Fruit fly (Drosophila melanogaster): ENCODE data around the gene CG43092.

Gene CG43092

dm6 chr3R:22771670-22772069, 2.2 kb upstream of the CG43092 start, which contains the start of gene CG43095:
Gene CG43095 (minus strand): TSS chr3R:22771770.
- TF ChIP-seq pan (optimal IDR thresholded peaks at IDR 0.05) (no peak), psq (optimal IDR thresholded peaks at IDR 0.05) (no peak), Dll (optimal IDR thresholded peaks at IDR 0.05) (no peak), EcR (GFP tag; optimal IDR thresholded peaks at IDR 0.05) (no peak), CG8478 (optimal IDR thresholded peaks at IDR 0.05) (no peak)

dm6 chr3R:22770887-22771286, 1.4 kb upstream of the CG43092 start, which contains the start of gene CG43094:
Gene CG43094 (minus strand): TSS chr3R:22770987.
- TF ChIP-seq CG8478 (optimal IDR thresholded peaks at IDR 0.05) (no peak), psq (optimal IDR thresholded peaks at IDR 0.05) (no peak), Dll (optimal IDR thresholded peaks at IDR 0.05) (no peak), usp (GFP tag; optimal IDR thresholded peaks at IDR 0.05) (no peak), pan (optimal IDR thresholded peaks at IDR 0.05) (no peak), EcR (GFP tag; optimal IDR thresholded peaks at IDR 0.05) (no peak)

- TF ChIP-seq Dll (optimal IDR thresholded peaks at IDR 0.05), result no peak
- no peak for TF ChIP-seq pan (optimal IDR thresholded peaks at IDR 0.05)
- TF ChIP-seq EcR (GFP tag; optimal IDR thresholded peaks at IDR 0.05), result no peak
- TF ChIP-seq usp (GFP tag; optimal IDR thresholded peaks at IDR 0.05), result no peak
- TF ChIP-seq CG8478 (optimal IDR thresholded peaks at IDR 0.05), result no peak
- TF ChIP-seq psq (optimal IDR thresholded peaks at IDR 0.05), result no peak
Observed at dm6 chr3R:22770207-22770606, 740 bp upstream of the CG43092 start, which contains the start of gene CG43093. Gene CG43093 (minus strand): TSS chr3R:22770307.

dm6 chr3R:22768633-22769032, 834 bp downstream of the CG43092 start, which contains the start of gene CG43091:
Gene CG43091 (minus strand): TSS chr3R:22768733.
- TF ChIP-seq usp (GFP tag; optimal IDR thresholded peaks at IDR 0.05) (no peak), CG8478 (optimal IDR thresholded peaks at IDR 0.05) (no peak)

- TF ChIP-seq psq (optimal IDR thresholded peaks at IDR 0.05) (no peak), Dll (optimal IDR thresholded peaks at IDR 0.05) (no peak), CG8478 (optimal IDR thresholded peaks at IDR 0.05) (no peak), EcR (GFP tag; optimal IDR thresholded peaks at IDR 0.05) (no peak), pan (optimal IDR thresholded peaks at IDR 0.05) (no peak), usp (GFP tag; optimal IDR thresholded peaks at IDR 0.05) (no peak)
Observed at dm6 chr3R:22767599-22767998, 1.9 kb downstream of the CG43092 start, which contains the start of gene CG13841. Gene CG13841 (minus strand): TSS chr3R:22767699.

dm6 chr3R:22766072-22766471, 3.4 kb downstream of the CG43092 start, which contains the start of gene Nepl15:
Gene Nepl15 (minus strand): TSS chr3R:22766172.
- TF ChIP-seq usp (GFP tag; optimal IDR thresholded peaks at IDR 0.05), result no peak
- TF ChIP-seq EcR (GFP tag; optimal IDR thresholded peaks at IDR 0.05), result no peak
- no peak for TF ChIP-seq Dll (optimal IDR thresholded peaks at IDR 0.05)
- TF ChIP-seq psq (optimal IDR thresholded peaks at IDR 0.05), result no peak

- TF ChIP-seq EcR (GFP tag; optimal IDR thresholded peaks at IDR 0.05), result no peak
- no peak for TF ChIP-seq psq (optimal IDR thresholded peaks at IDR 0.05)
- no peak for TF ChIP-seq usp (GFP tag; optimal IDR thresholded peaks at IDR 0.05)
- TF ChIP-seq Dll (optimal IDR thresholded peaks at IDR 0.05), result no peak
- no peak for TF ChIP-seq pan (optimal IDR thresholded peaks at IDR 0.05)
- no peak for TF ChIP-seq CG8478 (optimal IDR thresholded peaks at IDR 0.05)
Observed at dm6 chr3R:22763587-22763986, 5.9 kb downstream of the CG43092 start, which contains the start of gene Nepl14. Gene Nepl14 (minus strand): TSS chr3R:22763711.

- no peak for TF ChIP-seq Dll (optimal IDR thresholded peaks at IDR 0.05)
Observed at dm6 chr3R:22760988-22761387, 8.5 kb downstream of the CG43092 start, which contains the start of gene Nepl13. Gene Nepl13 (minus strand): TSS chr3R:22761076.

dm6 chr3R:22757117-22757516, 12.3 kb downstream of the CG43092 start:
- TF ChIP-seq Dll (optimal IDR thresholded peaks at IDR 0.05) (no peak), CG8478 (optimal IDR thresholded peaks at IDR 0.05) (no peak), psq (optimal IDR thresholded peaks at IDR 0.05) (no peak), usp (GFP tag; optimal IDR thresholded peaks at IDR 0.05) (no peak), pan (optimal IDR thresholded peaks at IDR 0.05) (no peak), EcR (GFP tag; optimal IDR thresholded peaks at IDR 0.05) (no peak)

dm6 chr3R:22756289-22756688, 13.2 kb downstream of the CG43092 start:
- TF ChIP-seq CG8478 (optimal IDR thresholded peaks at IDR 0.05), result no peak
- TF ChIP-seq EcR (GFP tag; optimal IDR thresholded peaks at IDR 0.05), result no peak
- TF ChIP-seq Dll (optimal IDR thresholded peaks at IDR 0.05), result no peak
- no peak for TF ChIP-seq pan (optimal IDR thresholded peaks at IDR 0.05)
- TF ChIP-seq psq (optimal IDR thresholded peaks at IDR 0.05), result no peak
- no peak for TF ChIP-seq usp (GFP tag; optimal IDR thresholded peaks at IDR 0.05)

- no peak for TF ChIP-seq pan (optimal IDR thresholded peaks at IDR 0.05)
- peak; percentile 27 for TF ChIP-seq Dll (optimal IDR thresholded peaks at IDR 0.05)
Observed at dm6 chr3R:22755187-22755777, 14.2 kb downstream of the CG43092 start.

- TF ChIP-seq EcR (GFP tag; optimal IDR thresholded peaks at IDR 0.05), result no peak
- TF ChIP-seq Dll (optimal IDR thresholded peaks at IDR 0.05), result peak; percentile 61
- no peak for TF ChIP-seq usp (GFP tag; optimal IDR thresholded peaks at IDR 0.05)
- no peak for TF ChIP-seq pan (optimal IDR thresholded peaks at IDR 0.05)
- TF ChIP-seq CG8478 (optimal IDR thresholded peaks at IDR 0.05), result no peak
Observed at dm6 chr3R:22753895-22754774, 15.3 kb downstream of the CG43092 start.
